Fruit fly (Drosophila melanogaster): Measurements from ENCODE around the gene Ccp84Ab.

DNA sequence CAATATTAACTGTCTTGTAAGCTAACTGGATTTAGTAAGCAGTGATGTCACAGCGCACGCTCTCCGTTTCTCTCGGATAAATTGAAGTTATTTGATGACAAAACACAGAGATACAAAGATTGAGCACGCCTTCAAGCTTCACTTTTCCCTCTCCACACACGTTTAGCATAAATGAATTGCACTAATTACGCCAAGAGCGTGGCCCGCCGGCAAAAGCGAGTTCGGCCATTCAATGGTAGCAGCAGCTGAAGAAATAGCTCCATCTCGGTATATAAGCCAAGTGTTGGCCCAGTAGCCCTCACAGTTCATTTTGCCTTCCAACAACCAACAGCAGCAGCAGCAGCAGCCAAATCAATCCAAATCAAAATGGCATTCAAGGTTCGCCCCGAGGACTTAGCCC is 10.2 kb downstream of the Ccp84Ab start, which contains the start of gene Ccp84Ad:
- TF ChIP-seq Myc (optimal IDR thresholded peaks at IDR 0.05) (no peak), sv (GFP tag; optimal IDR thresholded peaks at IDR 0.05) (no peak), fru (GFP tag; optimal IDR thresholded peaks at IDR 0.05) (no peak), psq (GFP tag; optimal IDR thresholded peaks at IDR 0.05) (no peak), Mio (GFP tag; optimal IDR thresholded peaks at IDR 0.05) (no peak), HLH106 (tag; optimal IDR thresholded peaks at IDR 0.05) (no peak)
